Worm (Caenorhabditis elegans): Measurements from ENCODE around the gene par-4.

The par-4 gene

DNA sequence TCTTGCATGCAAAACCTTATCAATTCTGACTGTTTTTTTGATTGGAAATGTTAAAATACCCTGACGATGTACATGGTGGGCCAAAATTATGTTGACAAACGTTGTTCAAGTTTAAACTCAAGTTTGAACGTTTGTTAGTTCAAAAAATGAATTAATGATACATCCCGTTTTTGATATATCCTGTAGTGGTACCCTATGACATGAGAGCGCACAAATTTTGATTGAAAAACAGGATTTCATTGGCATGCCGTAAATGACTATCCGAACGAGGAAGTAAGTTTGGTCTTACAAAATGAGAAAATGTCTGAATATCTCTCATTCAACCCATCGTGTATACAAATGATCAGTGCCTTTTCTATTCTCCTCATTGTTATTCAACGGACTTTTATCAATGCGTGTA lies 42.7 kb downstream of the par-4 start, which contains the start of gene Y37H2A.11:
Gene Y37H2A.11, plus strand, starts transcription at position 301 of the 400 bp plus-strand sequence.
- TF ChIP-seq K12H6.12 (tag; optimal IDR thresholded peaks at IDR 0.05) (no peak), ceh-27 (GFP tag; optimal IDR thresholded peaks at IDR 0.05) (no peak), bed-1 (GFP tag; IDR thresholded peaks at IDR 0.05) (no peak), sptf-2 (GFP tag; optimal IDR thresholded peaks at IDR 0.05) (no peak), ZK185.1 (tag; optimal IDR thresholded peaks at IDR 0.05; ENCODE audit: poor library complexity, severe bottlenecking) (no peak)

DNA sequence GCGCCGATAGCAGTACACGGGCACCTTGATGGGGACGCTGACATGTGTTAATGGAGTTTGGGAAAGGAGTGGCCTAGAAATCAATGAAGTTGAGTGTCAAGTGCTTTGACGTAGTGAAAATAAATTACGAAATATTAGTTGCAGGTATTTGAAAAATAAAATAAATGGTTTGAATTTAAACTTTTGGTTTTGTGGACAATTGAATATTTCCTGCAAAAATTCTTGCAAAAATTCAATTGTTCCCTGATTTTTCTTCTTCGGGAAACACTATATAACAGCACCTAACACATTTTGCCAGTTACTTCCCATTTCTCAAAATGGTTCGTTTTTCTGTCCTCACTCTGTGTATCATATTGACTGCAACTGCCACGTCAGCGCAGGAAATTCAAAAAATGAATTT lies 44.1 kb downstream of the par-4 start, which contains the start of gene Y37H2A.13:
Gene Y37H2A.13, plus strand, starts transcription at position 301 of the 400 bp plus-strand sequence.
- TF ChIP-seq K11D2.4 (GFP tag; IDR thresholded peaks at IDR 0.05), result no peak
- TF ChIP-seq pha-4 (tag; optimal IDR thresholded peaks at IDR 0.05), result no peak
- no peak for TF ChIP-seq akir-1 (GFP tag; optimal IDR thresholded peaks at IDR 0.05)
- TF ChIP-seq attf-3 (GFP tag; conservative IDR thresholded peaks at IDR 0.05), result no peak
- no peak for TF ChIP-seq lin-40 (tag; optimal IDR thresholded peaks at IDR 0.05)
- no peak for TF ChIP-seq ceh-91 (GFP tag; IDR thresholded peaks at IDR 0.05)
- TF ChIP-seq B0261.1 (tag; optimal IDR thresholded peaks at IDR 0.05), result no peak
- no peak for TF ChIP-seq C06A6.2 (GFP tag; conservative IDR thresholded peaks at IDR 0.05)
- no peak for TF ChIP-seq cebp-1 (GFP tag; IDR thresholded peaks at IDR 0.05)
- TF ChIP-seq cebp-1 (tag; optimal IDR thresholded peaks at IDR 0.05), result no peak
- no peak for TF ChIP-seq T26A5.8 (tag; optimal IDR thresholded peaks at IDR 0.05)
- TF ChIP-seq F55B11.4 (tag; optimal IDR thresholded peaks at IDR 0.05; ENCODE audit: borderline replicate concordance, insufficient read depth), result no peak

DNA sequence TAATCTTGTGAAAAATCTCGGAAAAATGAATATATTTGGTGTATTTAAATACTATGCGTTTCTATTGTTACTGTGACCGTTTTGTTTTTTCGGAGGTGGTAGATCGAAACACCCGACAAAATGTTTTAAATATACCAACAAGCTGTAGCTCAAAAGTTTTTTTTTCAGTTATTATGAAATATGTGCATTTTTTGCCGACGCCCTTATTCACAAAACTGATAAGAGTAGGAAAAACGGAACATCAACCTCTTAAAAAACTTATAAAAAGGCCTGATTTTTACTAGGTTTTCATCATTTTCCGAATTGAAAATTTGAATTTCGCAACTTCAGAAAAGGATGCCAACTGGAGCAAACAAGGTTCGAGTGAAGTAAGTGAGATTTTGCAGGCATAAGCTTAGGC lies 45.0 kb downstream of the par-4 start, which contains the start of gene Y37H2A.14:
Gene Y37H2A.14, plus strand, starts transcription at position 301 of the 400 bp plus-strand sequence.
- TF ChIP-seq ztf-6 (GFP tag; IDR thresholded peaks at IDR 0.05) (no peak), cebp-1 (GFP tag; IDR thresholded peaks at IDR 0.05) (no peak), cebp-1 (tag; optimal IDR thresholded peaks at IDR 0.05) (peak; percentile 77)

DNA sequence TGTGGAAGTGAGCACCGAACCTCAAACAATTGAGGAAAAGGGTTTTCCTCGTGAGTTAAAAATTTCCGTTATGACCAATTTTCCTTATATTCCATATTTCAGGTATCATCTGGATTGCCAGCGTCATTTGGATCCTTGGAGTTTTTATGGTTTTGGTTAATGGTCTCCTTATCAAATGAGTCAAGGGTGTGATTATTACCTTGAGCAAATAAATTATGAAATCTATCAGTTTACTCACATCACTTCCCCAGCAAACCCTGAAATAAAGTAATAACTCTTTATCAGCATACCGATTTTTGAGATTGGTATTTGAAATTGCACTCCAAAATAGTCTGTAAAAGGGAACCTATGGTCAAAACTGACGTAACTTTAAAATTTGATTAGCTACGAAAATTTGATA lies 46.0 kb downstream of the par-4 start:
- no peak for TF ChIP-seq ceh-100 (GFP tag; IDR thresholded peaks at IDR 0.05)
- no peak for TF ChIP-seq ceh-58 (GFP tag; IDR thresholded peaks at IDR 0.05)
- TF ChIP-seq ccch-3 (GFP tag; optimal IDR thresholded peaks at IDR 0.05), result no peak
- TF ChIP-seq egl-18 (GFP tag; IDR thresholded peaks at IDR 0.05), result no peak
- TF ChIP-seq nfyb-1 (GFP tag; IDR thresholded peaks at IDR 0.05), result no peak
- no peak for TF ChIP-seq snpc-1.1 (tag; optimal IDR thresholded peaks at IDR 0.05; ENCODE audit: insufficient read depth)
- TF ChIP-seq mes-4 (tag; optimal IDR thresholded peaks at IDR 0.05), result no peak
- TF ChIP-seq F55B11.4 (tag; optimal IDR thresholded peaks at IDR 0.05; ENCODE audit: borderline replicate concordance, insufficient read depth), result no peak
- TF ChIP-seq attf-3 (GFP tag; conservative IDR thresholded peaks at IDR 0.05), result no peak
- TF ChIP-seq bed-1 (GFP tag; IDR thresholded peaks at IDR 0.05), result no peak
- no peak for TF ChIP-seq ceh-27 (GFP tag; optimal IDR thresholded peaks at IDR 0.05)
- no peak for TF ChIP-seq snpc-3.4 (tag; optimal IDR thresholded peaks at IDR 0.05)
- TF ChIP-seq rpc-1 (optimal IDR thresholded peaks at IDR 0.05), result no peak
- no peak for TF ChIP-seq rpc-1 (tag; optimal IDR thresholded peaks at IDR 0.05)
- TF ChIP-seq ets-4 (GFP tag; optimal IDR thresholded peaks at IDR 0.05), result no peak
- no peak for TF ChIP-seq lag-1 (GFP tag; IDR thresholded peaks at IDR 0.05)
- TF ChIP-seq ceh-40 (GFP tag; IDR thresholded peaks at IDR 0.05), result no peak
- TF ChIP-seq T26A5.8 (tag; optimal IDR thresholded peaks at IDR 0.05), result no peak
- no peak for TF ChIP-seq cebp-2 (GFP tag; IDR thresholded peaks at IDR 0.05)

DNA sequence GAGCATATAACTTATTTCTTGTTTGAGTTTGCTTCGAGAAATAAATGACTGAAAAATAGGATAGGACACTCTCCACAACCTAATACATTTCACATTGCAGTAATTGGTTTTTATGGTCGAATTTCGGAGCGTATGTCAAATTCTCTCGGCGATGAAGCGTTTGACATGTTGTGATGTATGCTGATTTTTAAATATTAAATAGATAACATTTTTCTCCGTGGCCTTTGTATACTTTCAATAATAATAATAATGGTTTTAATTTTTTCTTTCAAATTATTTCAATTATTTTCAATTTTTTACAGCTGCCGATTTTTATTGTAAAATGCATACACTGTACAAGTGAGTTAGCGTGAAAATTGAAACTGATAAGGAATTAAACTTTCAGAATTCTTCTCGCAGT lies 47.6 kb downstream of the par-4 start, which contains the start of gene C14A6.3:
Gene C14A6.3, plus strand, starts transcription at position 301 of the 400 bp plus-strand sequence.
- TF ChIP-seq lsy-27 (tag; optimal IDR thresholded peaks at IDR 0.05; ENCODE audit: borderline replicate concordance, insufficient read depth) (no peak), F55B11.4 (tag; optimal IDR thresholded peaks at IDR 0.05; ENCODE audit: borderline replicate concordance, insufficient read depth) (no peak), dpff-1 (tag; optimal IDR thresholded peaks at IDR 0.05) (no peak), madf-10 (tag; optimal IDR thresholded peaks at IDR 0.05) (no peak), mcd-1 (GFP tag; IDR thresholded peaks at IDR 0.05) (no peak), ceh-27 (GFP tag; optimal IDR thresholded peaks at IDR 0.05) (no peak), D2030.7 (GFP tag; IDR thresholded peaks at IDR 0.05) (no peak), athp-1 (tag; optimal IDR thresholded peaks at IDR 0.05) (no peak)

Data from whole organism, young adult.